Worm (Caenorhabditis elegans): ENCODE measurements around the gene E02H4.5.

E02H4.5 gene

DNA sequence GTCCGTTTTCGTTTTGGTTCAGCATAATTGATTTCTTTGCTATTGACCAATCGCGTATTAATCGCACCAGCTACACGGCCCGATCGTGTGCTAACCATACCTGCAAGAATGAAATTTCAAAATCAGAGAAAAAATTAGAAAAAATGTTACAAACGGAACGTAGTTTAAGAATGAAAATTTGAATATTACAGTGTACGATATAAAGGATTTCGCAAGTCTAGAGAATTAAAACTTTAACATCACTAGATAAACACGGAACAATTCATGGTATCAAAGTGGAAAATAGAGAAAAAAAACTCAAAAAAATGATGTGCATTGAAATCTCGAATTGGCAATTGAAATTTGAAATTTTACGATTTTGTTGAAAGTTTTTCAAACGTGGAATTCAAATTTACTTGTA lies 41.6 kb upstream of the E02H4.5 start, which contains the start of gene madd-3:
madd-3 (minus strand) TSS at position 101 of the 400 bp plus-strand sequence.
- TF ChIP-seq nhr-76 (tag; optimal IDR thresholded peaks at IDR 0.05) (no peak), ces-1 (GFP tag; optimal IDR thresholded peaks at IDR 0.05) (no peak), cnd-1 (tag; optimal IDR thresholded peaks at IDR 0.05) (no peak), mep-1 (tag; optimal IDR thresholded peaks at IDR 0.05) (no peak), lsy-2 (tag; optimal IDR thresholded peaks at IDR 0.05) (no peak), mls-2 (tag; optimal IDR thresholded peaks at IDR 0.05) (no peak), lin-32 (GFP tag; optimal IDR thresholded peaks at IDR 0.05) (no peak), mab-5 (tag; optimal IDR thresholded peaks at IDR 0.05) (no peak), unc-120 (tag; optimal IDR thresholded peaks at IDR 0.05; ENCODE audit: poor library complexity, severe bottlenecking) (no peak), nhr-12 (tag; optimal IDR thresholded peaks at IDR 0.05) (no peak), ztf-11 (tag; optimal IDR thresholded peaks at IDR 0.05) (no peak)

DNA sequence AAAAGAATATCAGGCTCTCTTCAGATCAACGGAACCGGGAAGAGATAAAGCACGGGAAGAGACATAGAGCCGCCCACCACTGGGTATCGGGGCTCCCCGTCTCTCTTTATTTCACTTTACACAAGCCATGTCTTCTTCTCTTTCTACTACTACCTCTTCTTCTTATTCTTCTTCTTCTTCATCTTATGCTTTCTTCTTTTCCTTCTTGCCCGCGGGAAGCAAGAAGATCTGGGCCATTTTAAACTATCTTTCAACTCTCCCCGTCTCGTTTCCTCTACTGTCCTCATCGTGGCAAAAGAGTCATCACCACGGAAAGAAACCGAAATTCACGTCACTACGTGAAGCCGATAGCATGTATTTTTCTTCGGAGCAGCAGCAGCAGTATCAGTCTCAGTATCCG lies 37.7 kb upstream of the E02H4.5 start:
- TF ChIP-seq mls-2 (tag; optimal IDR thresholded peaks at IDR 0.05) (no peak), unc-62 (GFP tag; optimal IDR thresholded peaks at IDR 0.05) (peak; percentile 49), lsy-2 (tag; optimal IDR thresholded peaks at IDR 0.05) (peak; percentile 1), unc-120 (tag; optimal IDR thresholded peaks at IDR 0.05; ENCODE audit: poor library complexity, severe bottlenecking) (peak; percentile 93), ceh-83 (GFP tag; optimal IDR thresholded peaks at IDR 0.05) (no peak), lin-32 (GFP tag; optimal IDR thresholded peaks at IDR 0.05) (no peak), hlh-1 (tag; optimal IDR thresholded peaks at IDR 0.05) (peak; percentile 18)

DNA sequence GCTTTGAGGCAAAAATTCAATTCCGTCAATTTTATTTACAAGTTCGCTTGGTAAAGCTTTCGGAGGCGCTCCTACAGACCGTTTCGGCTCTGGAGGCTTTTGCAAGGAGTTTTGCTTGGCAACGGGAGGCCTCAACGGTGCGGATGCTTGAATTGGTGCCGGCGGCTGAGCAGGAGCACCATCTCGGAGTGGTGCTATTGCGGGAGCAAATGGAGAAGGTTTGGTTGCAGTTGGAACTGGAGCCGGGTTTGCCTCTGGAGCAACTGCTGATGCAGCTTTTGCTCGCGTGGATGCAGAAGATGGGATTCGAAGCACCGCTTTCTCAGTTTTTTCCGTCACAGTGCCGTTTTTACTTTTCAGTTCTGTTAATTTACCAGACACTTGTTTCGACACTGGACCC lies 35.1 kb upstream of the E02H4.5 start:
- no peak for TF ChIP-seq ces-1 (GFP tag; optimal IDR thresholded peaks at IDR 0.05)
- TF ChIP-seq nhr-12 (tag; optimal IDR thresholded peaks at IDR 0.05), result no peak
- no peak for TF ChIP-seq sptf-1 (tag; optimal IDR thresholded peaks at IDR 0.05)
- no peak for TF ChIP-seq unc-120 (tag; optimal IDR thresholded peaks at IDR 0.05; ENCODE audit: poor library complexity, severe bottlenecking)
- TF ChIP-seq bed-3 (GFP tag; optimal IDR thresholded peaks at IDR 0.05), result no peak
- no peak for TF ChIP-seq mab-5 (tag; optimal IDR thresholded peaks at IDR 0.05)
- TF ChIP-seq ceh-83 (GFP tag; optimal IDR thresholded peaks at IDR 0.05), result no peak
- TF ChIP-seq blmp-1 (tag; optimal IDR thresholded peaks at IDR 0.05), result no peak
- TF ChIP-seq nhr-28 (tag; optimal IDR thresholded peaks at IDR 0.05), result no peak
- TF ChIP-seq sem-2 (GFP tag; optimal IDR thresholded peaks at IDR 0.05), result no peak
- TF ChIP-seq ceh-43 (GFP tag; optimal IDR thresholded peaks at IDR 0.05), result no peak
- no peak for TF ChIP-seq unc-39 (tag; optimal IDR thresholded peaks at IDR 0.05)

DNA sequence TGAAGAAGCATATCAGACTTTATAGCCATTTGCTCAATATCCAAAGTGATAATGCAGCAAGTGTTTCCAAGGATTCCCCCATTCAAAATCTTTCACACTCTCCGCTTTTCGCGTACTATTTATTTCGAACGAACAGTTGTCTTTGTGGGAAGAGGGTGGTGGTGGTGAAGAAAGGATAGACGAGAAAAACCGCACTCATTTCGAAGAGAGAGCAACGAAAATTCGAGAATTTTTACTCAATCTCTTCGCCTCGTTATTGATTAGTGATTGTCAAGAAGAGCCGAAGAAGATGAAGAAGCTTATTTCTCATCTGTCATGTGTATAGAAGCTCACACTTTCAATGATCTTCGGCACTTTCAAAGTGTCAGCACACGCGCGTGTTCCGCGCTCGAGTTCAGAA lies 33.0 kb upstream of the E02H4.5 start:
- no peak for TF ChIP-seq mab-5 (tag; optimal IDR thresholded peaks at IDR 0.05)
- no peak for TF ChIP-seq nhr-2 (tag; optimal IDR thresholded peaks at IDR 0.05)
- peak; percentile 98 for TF ChIP-seq hlh-1 (tag; optimal IDR thresholded peaks at IDR 0.05)
- TF ChIP-seq drap-1 (GFP tag; optimal IDR thresholded peaks at IDR 0.05), result peak; percentile 9
- TF ChIP-seq sem-2 (GFP tag; optimal IDR thresholded peaks at IDR 0.05), result no peak
- TF ChIP-seq snpc-4 (tag; optimal IDR thresholded peaks at IDR 0.05), result no peak
- no peak for TF ChIP-seq ham-2 (GFP tag; optimal IDR thresholded peaks at IDR 0.05)
- no peak for TF ChIP-seq ces-1 (GFP tag; optimal IDR thresholded peaks at IDR 0.05)
- no peak for TF ChIP-seq ceh-43 (GFP tag; optimal IDR thresholded peaks at IDR 0.05)
- TF ChIP-seq mep-1 (tag; optimal IDR thresholded peaks at IDR 0.05), result no peak
- TF ChIP-seq ceh-39 (tag; optimal IDR thresholded peaks at IDR 0.05), result no peak
- TF ChIP-seq zip-8 (tag; optimal IDR thresholded peaks at IDR 0.05), result no peak
- no peak for TF ChIP-seq blmp-1 (tag; optimal IDR thresholded peaks at IDR 0.05)
- no peak for TF ChIP-seq lsy-2 (tag; optimal IDR thresholded peaks at IDR 0.05)
- TF ChIP-seq lin-13 (tag; optimal IDR thresholded peaks at IDR 0.05), result no peak
- no peak for TF ChIP-seq nhr-12 (tag; optimal IDR thresholded peaks at IDR 0.05)
- no peak for TF ChIP-seq unc-39 (tag; optimal IDR thresholded peaks at IDR 0.05)
- TF ChIP-seq sptf-1 (tag; optimal IDR thresholded peaks at IDR 0.05), result no peak
- TF ChIP-seq lin-32 (GFP tag; optimal IDR thresholded peaks at IDR 0.05), result no peak
- TF ChIP-seq unc-62 (GFP tag; optimal IDR thresholded peaks at IDR 0.05), result peak; percentile 82
- no peak for TF ChIP-seq ztf-11 (tag; optimal IDR thresholded peaks at IDR 0.05)
- TF ChIP-seq tbx-8 (GFP tag; optimal IDR thresholded peaks at IDR 0.05), result no peak
- TF ChIP-seq ceh-83 (GFP tag; optimal IDR thresholded peaks at IDR 0.05), result no peak
- peak; percentile 85 for TF ChIP-seq unc-120 (tag; optimal IDR thresholded peaks at IDR 0.05; ENCODE audit: poor library complexity, severe bottlenecking)
- TF ChIP-seq bed-3 (GFP tag; optimal IDR thresholded peaks at IDR 0.05), result no peak
- TF ChIP-seq cnd-1 (tag; optimal IDR thresholded peaks at IDR 0.05), result no peak

DNA sequence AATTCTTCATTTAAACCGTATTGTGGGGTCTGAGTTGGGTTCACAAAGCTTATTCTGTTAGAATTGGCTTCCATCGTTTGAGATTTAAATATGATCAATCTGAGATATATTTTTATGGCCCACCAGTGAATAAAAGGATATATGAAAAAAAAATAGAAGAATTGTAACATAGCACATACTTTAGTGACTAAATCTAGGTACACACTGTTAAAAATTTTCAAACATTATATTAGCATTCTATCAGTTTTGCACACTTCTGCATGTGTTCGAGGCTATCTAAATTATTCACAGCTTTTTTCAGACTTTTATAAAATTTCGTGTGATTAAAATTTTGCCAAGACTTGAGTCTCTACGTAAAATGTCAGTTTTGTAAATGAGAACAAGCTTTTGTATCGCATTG lies 26.6 kb upstream of the E02H4.5 start, which contains the start of gene E02H4.2:
E02H4.2 (minus strand) TSS at position 101 of the 400 bp plus-strand sequence.
- TF ChIP-seq unc-62 (GFP tag; optimal IDR thresholded peaks at IDR 0.05) (no peak), pha-4 (tag; optimal IDR thresholded peaks at IDR 0.05) (no peak), tbx-8 (GFP tag; optimal IDR thresholded peaks at IDR 0.05) (no peak)

All from whole organism, mixed stage, embryonic.